Fruit fly (Drosophila melanogaster): ENCODE results near the gene CG12659.

DNA sequence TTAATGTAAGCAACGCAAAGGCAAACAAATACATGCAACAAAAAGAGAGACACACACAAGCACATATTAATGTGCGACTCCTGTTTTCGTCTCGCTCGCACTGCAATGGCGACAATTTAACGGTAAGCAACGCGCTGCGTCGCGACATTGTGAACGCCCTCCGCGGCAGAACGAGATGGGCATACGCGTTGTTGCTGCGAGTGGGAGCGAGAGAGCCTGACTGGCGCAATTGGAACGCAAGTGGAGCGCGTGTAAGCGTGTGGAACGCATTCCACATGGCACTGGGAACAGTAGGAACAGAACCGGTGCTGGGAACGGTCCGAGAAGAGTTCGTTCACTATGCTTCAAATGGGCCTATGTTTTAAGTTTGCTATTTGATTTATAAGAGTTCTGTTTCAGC lies 33.3 kb upstream of the CG12659 start:
- TF ChIP-seq usp (GFP tag; optimal IDR thresholded peaks at IDR 0.05) = no peak
- TF ChIP-seq Dll (optimal IDR thresholded peaks at IDR 0.05) = peak; percentile 51

All from whole organism.